Worm (Caenorhabditis elegans): ENCODE measurements around the gene lge-1.
A peak's percentile ranks its signal among the peaks of the same experiment; 100 is the strongest.

Gene lge-1

DNA sequence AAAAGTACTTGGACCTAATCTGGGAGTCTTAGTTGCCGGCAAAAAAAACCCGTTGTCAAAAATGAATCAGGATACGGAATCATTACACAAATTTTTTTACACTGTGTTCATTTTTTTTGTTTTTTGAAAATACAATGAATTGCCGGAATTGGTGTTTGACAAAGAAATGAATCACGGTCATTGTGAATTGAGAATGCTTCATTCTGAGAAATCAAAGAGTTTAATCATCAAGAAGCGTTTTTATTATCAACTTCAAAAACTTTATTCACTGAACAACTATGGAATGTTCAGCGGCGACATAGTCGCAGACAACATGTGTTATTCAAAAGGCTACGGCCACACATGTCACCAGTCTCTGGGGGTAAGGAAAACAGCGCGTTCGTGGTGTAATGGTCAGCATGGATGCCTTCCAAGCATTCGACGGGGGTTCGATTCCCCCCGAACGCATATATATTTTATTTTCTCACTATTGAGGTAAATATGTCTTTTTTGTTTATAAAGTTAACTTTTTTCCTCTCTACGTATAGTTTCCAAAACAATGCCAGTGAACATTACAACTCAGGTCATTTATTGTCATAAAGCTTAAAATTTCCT is 2.8 kb upstream of the lge-1 start, which contains the start of gene nas-10:
Gene nas-10 (minus strand): TSS at position 51 of the 594 bp plus-strand sequence.
- TF ChIP-seq M03D4.4 (tag; optimal IDR thresholded peaks at IDR 0.05) (peak; percentile 92), tbx-8 (GFP tag; optimal IDR thresholded peaks at IDR 0.05) (peak; percentile 30), nhr-76 (tag; optimal IDR thresholded peaks at IDR 0.05) (no peak), ceh-83 (GFP tag; optimal IDR thresholded peaks at IDR 0.05) (peak; percentile 90), nhr-12 (tag; optimal IDR thresholded peaks at IDR 0.05) (no peak), drap-1 (GFP tag; optimal IDR thresholded peaks at IDR 0.05) (peak; percentile 88), ces-1 (GFP tag; optimal IDR thresholded peaks at IDR 0.05) (peak; percentile 50), ceh-39 (tag; optimal IDR thresholded peaks at IDR 0.05) (no peak), mab-5 (tag; optimal IDR thresholded peaks at IDR 0.05) (no peak), blmp-1 (tag; optimal IDR thresholded peaks at IDR 0.05) (no peak), unc-62 (GFP tag; optimal IDR thresholded peaks at IDR 0.05) (no peak), flh-1 (GFP tag; optimal IDR thresholded peaks at IDR 0.05) (peak; percentile 51), cnd-1 (tag; optimal IDR thresholded peaks at IDR 0.05) (peak; percentile 83), nhr-28 (tag; optimal IDR thresholded peaks at IDR 0.05) (peak; percentile 17), lin-13 (tag; optimal IDR thresholded peaks at IDR 0.05) (no peak), unc-120 (tag; optimal IDR thresholded peaks at IDR 0.05; ENCODE audit: poor library complexity, severe bottlenecking) (peak; percentile 86), ztf-11 (tag; optimal IDR thresholded peaks at IDR 0.05) (peak; percentile 38), ham-2 (GFP tag; optimal IDR thresholded peaks at IDR 0.05) (peak; percentile 73), snpc-4 (tag; optimal IDR thresholded peaks at IDR 0.05) (no peak), lin-32 (GFP tag; optimal IDR thresholded peaks at IDR 0.05) (peak; percentile 76), mep-1 (tag; optimal IDR thresholded peaks at IDR 0.05) (peak; percentile 61), unc-39 (tag; optimal IDR thresholded peaks at IDR 0.05) (peak; percentile 10), bed-3 (GFP tag; optimal IDR thresholded peaks at IDR 0.05) (peak; percentile 76), lsy-2 (tag; optimal IDR thresholded peaks at IDR 0.05) (no peak), elt-3 (tag; optimal IDR thresholded peaks at IDR 0.05) (no peak), nhr-2 (tag; optimal IDR thresholded peaks at IDR 0.05) (no peak), nhr-237 (tag; optimal IDR thresholded peaks at IDR 0.05) (no peak), ceh-43 (GFP tag; optimal IDR thresholded peaks at IDR 0.05) (peak; percentile 68), hlh-1 (tag; optimal IDR thresholded peaks at IDR 0.05) (peak; percentile 57), sptf-1 (tag; optimal IDR thresholded peaks at IDR 0.05) (peak; percentile 95), mls-2 (tag; optimal IDR thresholded peaks at IDR 0.05) (peak; percentile 95), zip-8 (tag; optimal IDR thresholded peaks at IDR 0.05) (no peak), elt-1 (tag; optimal IDR thresholded peaks at IDR 0.05; ENCODE audit: borderline replicate concordance, insufficient read depth) (no peak), sem-2 (GFP tag; optimal IDR thresholded peaks at IDR 0.05) (peak; percentile 80), pha-4 (tag; optimal IDR thresholded peaks at IDR 0.05) (peak; percentile 65)

ce11 chrX:10965508-10965907 is 843 bp upstream of the lge-1 start:
- TF ChIP-seq nhr-12 (tag; optimal IDR thresholded peaks at IDR 0.05) (no peak), ces-1 (GFP tag; optimal IDR thresholded peaks at IDR 0.05) (peak; percentile 82), lin-32 (GFP tag; optimal IDR thresholded peaks at IDR 0.05) (no peak), hlh-1 (tag; optimal IDR thresholded peaks at IDR 0.05) (no peak), elt-1 (tag; optimal IDR thresholded peaks at IDR 0.05; ENCODE audit: borderline replicate concordance, insufficient read depth) (no peak), ceh-83 (GFP tag; optimal IDR thresholded peaks at IDR 0.05) (no peak)

ce11 chrX:10967698-10968097 is 1.3 kb downstream of the lge-1 start, which contains the start of gene K09C8.9:
Gene K09C8.9, minus strand, starts transcription at chrX:10967798.
- TF ChIP-seq sptf-1 (tag; optimal IDR thresholded peaks at IDR 0.05) (no peak), lsy-2 (tag; optimal IDR thresholded peaks at IDR 0.05) (no peak), unc-62 (GFP tag; optimal IDR thresholded peaks at IDR 0.05) (no peak)

DNA sequence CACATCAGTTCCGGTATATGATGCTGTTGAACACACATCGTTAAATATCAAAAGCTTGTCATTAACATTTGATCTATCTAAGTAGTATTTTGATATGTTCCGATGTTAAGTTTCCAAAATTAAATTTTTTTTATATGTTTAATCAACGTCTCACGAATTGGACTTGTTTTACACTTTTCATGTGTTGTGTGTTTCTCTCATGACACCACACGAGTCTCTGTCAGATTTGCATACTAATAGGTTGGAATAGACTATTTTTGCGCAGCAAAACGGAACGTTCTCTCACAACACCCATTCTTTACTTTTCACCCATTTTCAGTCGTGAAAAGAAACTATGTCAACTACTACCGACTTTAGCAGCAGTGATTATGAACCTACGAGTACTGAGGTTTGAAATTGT is 4.3 kb downstream of the lge-1 start, which contains the start of gene K09C8.8:
Gene K09C8.8 (plus strand): TSS at position 301 of the 400 bp plus-strand sequence.
- TF ChIP-seq elt-3 (tag; optimal IDR thresholded peaks at IDR 0.05): no peak
- TF ChIP-seq blmp-1 (tag; optimal IDR thresholded peaks at IDR 0.05): no peak
- TF ChIP-seq lsy-2 (tag; optimal IDR thresholded peaks at IDR 0.05): no peak
- TF ChIP-seq ceh-83 (GFP tag; optimal IDR thresholded peaks at IDR 0.05): no peak
- TF ChIP-seq sptf-1 (tag; optimal IDR thresholded peaks at IDR 0.05): no peak
- no peak for TF ChIP-seq unc-120 (tag; optimal IDR thresholded peaks at IDR 0.05; ENCODE audit: poor library complexity, severe bottlenecking)
- TF ChIP-seq elt-1 (tag; optimal IDR thresholded peaks at IDR 0.05; ENCODE audit: borderline replicate concordance, insufficient read depth): no peak
- TF ChIP-seq unc-62 (GFP tag; optimal IDR thresholded peaks at IDR 0.05): no peak
- no peak for TF ChIP-seq mls-2 (tag; optimal IDR thresholded peaks at IDR 0.05)
- TF ChIP-seq unc-39 (tag; optimal IDR thresholded peaks at IDR 0.05): no peak
- TF ChIP-seq nhr-76 (tag; optimal IDR thresholded peaks at IDR 0.05): no peak
- no peak for TF ChIP-seq ces-1 (GFP tag; optimal IDR thresholded peaks at IDR 0.05)
- TF ChIP-seq zip-8 (tag; optimal IDR thresholded peaks at IDR 0.05): no peak
- TF ChIP-seq cnd-1 (tag; optimal IDR thresholded peaks at IDR 0.05): no peak
- TF ChIP-seq drap-1 (GFP tag; optimal IDR thresholded peaks at IDR 0.05): no peak
- no peak for TF ChIP-seq mab-5 (tag; optimal IDR thresholded peaks at IDR 0.05)
